Worm (Caenorhabditis elegans) whole organism, L1 larva: ENCODE results near the gene asm-1.

Experiments
- aly-2 ChIP-seq: fragments of 150-350 bp; optimal IDR thresholded peaks from 2 replicates; lab custom pipeline; 2014; ENCODE audit warnings: missing biosample characterization, missing genetic modification characterization
- ama-1 ChIP-seq: fragments of 150-350 bp; optimal IDR thresholded peaks from 2 replicates; lab custom pipeline; 2014
- ceh-88 ChIP-seq: fragments of 200-800 bp; sonication (Bioruptor generic); IDR thresholded peaks from 2 replicates; pipeline ENCODE4 v1.3.6; 2022; ENCODE audit warnings: missing genetic modification characterization, missing compliant biosample characterization
- elt-3 ChIP-seq, 6 experiments: fragments of 150-350 bp in 1 of 6; sonication (generic microtip); optimal IDR thresholded peaks; 2 replicates each; lab custom pipeline; 2017 to 2018; ENCODE audit warnings: missing biosample characterization in 6 of 6, missing genetic modification characterization in 6 of 6, inconsistent platforms in 1 of 6
- fkh-4 ChIP-seq: sonication (generic microtip); optimal IDR thresholded peaks from 2 replicates; lab custom pipeline; 2016; ENCODE audit warnings: missing compliant biosample characterization, missing genetic modification characterization, borderline replicate concordance
- lir-3 ChIP-seq: sonication (generic microtip); optimal IDR thresholded peaks from 2 replicates; lab custom pipeline; 2016; ENCODE audit warnings: mild to moderate bottlenecking, missing genetic modification characterization, moderate library complexity, missing compliant biosample characterization; ENCODE audit not compliant: poor library complexity
- mef-2 ChIP-seq: fragments of 150-350 bp; optimal IDR thresholded peaks from 2 replicates; lab custom pipeline; 2014; ENCODE audit warnings: missing biosample characterization, missing genetic modification characterization
- nhr-11 ChIP-seq: fragments of 150-350 bp; optimal IDR thresholded peaks from 2 replicates; lab custom pipeline; 2014; ENCODE audit warnings: missing biosample characterization, missing genetic modification characterization
- nhr-237 ChIP-seq: fragments of 150-350 bp; optimal IDR thresholded peaks from 2 replicates; lab custom pipeline; 2014; ENCODE audit warnings: missing biosample characterization, missing genetic modification characterization
- nhr-77 ChIP-seq: fragments of 150-350 bp; optimal IDR thresholded peaks from 2 replicates; lab custom pipeline; 2014; ENCODE audit warnings: missing biosample characterization, missing genetic modification characterization
- pag-3 ChIP-seq: sonication (generic microtip); optimal IDR thresholded peaks from 2 replicates; lab custom pipeline; 2017; ENCODE audit warnings: missing genetic modification characterization, mild to moderate bottlenecking, missing compliant biosample characterization, antibody characterized with exemption, borderline replicate concordance; ENCODE audit not compliant: insufficient read depth
- pqm-1 ChIP-seq: sonication (generic microtip); optimal IDR thresholded peaks from 3 replicates; lab custom pipeline; 2017; ENCODE audit warnings: missing biosample characterization, missing genetic modification characterization
- ztf-11 ChIP-seq, 2 experiments: sonication (generic microtip); optimal IDR thresholded peaks; 2 replicates each; lab custom pipeline; 2016 to 2017; ENCODE audit warnings: missing genetic modification characterization in 2 of 2, missing biosample characterization in 1 of 2, missing compliant biosample characterization in 1 of 2

DNA sequence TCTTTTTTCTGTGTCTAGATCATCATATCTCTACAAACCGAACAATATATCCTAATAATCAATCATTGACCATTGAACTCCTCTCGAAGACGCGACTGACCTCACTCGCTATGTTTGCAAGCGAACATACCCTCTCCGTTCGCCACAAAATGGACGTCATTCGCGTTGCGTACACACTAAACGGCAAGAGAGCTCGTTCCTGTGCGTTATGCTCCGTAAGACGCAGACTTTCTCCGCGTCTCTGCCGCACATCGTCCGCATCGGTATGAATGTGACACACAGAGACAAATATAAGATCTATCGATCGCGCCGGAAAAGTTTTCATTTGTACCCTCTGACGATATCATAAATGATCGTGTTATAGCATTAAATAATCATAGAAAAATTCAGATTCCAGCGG lies 16.2 kb downstream of the asm-1 start:
- TF ChIP-seq pag-3 (tag; lab: Kevin White, UChicago): no peak
- no peak for TF ChIP-seq elt-3 (tag; optimal IDR thresholded peaks at IDR 0.05; lab: Kevin White, UChicago)
- TF ChIP-seq nhr-11: no peak
- no peak for TF ChIP-seq aly-2
- TF ChIP-seq fkh-4: no peak
- no peak for TF ChIP-seq mef-2
- no peak for TF ChIP-seq ama-1
- TF ChIP-seq nhr-77 (tag; lab: Kevin White, UChicago): no peak
- no peak for TF ChIP-seq pqm-1 (tag; lab: Kevin White, UChicago)
- TF ChIP-seq ceh-88 (GFP tag; lab: Robert Waterston, UW): no peak
- TF ChIP-seq nhr-237 (tag; lab: Kevin White, UChicago): no peak
- TF ChIP-seq ztf-11 (tag; optimal IDR thresholded peaks at IDR 0.05; lab: Kevin White, UChicago): no peak
- TF ChIP-seq lir-3 (tag; lab: Kevin White, UChicago): no peak
